Worm (Caenorhabditis elegans): ENCODE results near the gene Y54G2A.57.
A peak's percentile ranks its signal among the peaks of the same experiment; 100 is the strongest.

Y54G2A.57 gene

ce11 chrIV:2993278-2993899 lies 23.6 kb downstream of the Y54G2A.57 start (continued):
- no peak for TF ChIP-seq daf-16 (GFP tag; optimal IDR thresholded peaks at IDR 0.05)
- no peak for TF ChIP-seq daf-16 (tag; optimal IDR thresholded peaks at IDR 0.05)
- no peak for TF ChIP-seq snpc-4 (tag; optimal IDR thresholded peaks at IDR 0.05)
- peak; percentile 52; the same call in 1 of the 2 replicates for TF ChIP-seq snpc-1.2 (GFP tag; IDR thresholded peaks at IDR 0.05)
- peak in 1 of 2 experiments; percentile 66 for TF ChIP-seq hif-1 (tag; optimal IDR thresholded peaks at IDR 0.05)
- TF ChIP-seq nhr-28 (tag; optimal IDR thresholded peaks at IDR 0.05): peak; percentile 37
- TF ChIP-seq T26A8.4 (GFP tag; IDR thresholded peaks at IDR 0.05): peak; percentile 52; the same call in 1 of the 2 replicates
- peak; percentile 39 to 65 for TF ChIP-seq lsy-2 (tag; optimal IDR thresholded peaks at IDR 0.05)
- TF ChIP-seq madf-9 (GFP tag; conservative IDR thresholded peaks at IDR 0.05): peak; percentile 37; the same call in 1 of the 2 replicates
- peak; percentile 95 for TF ChIP-seq set-16 (GFP tag; IDR thresholded peaks at IDR 0.05)
- TF ChIP-seq hmg-1.1 (GFP tag; IDR thresholded peaks at IDR 0.05): peak; percentile 88
- peak; percentile 40 to 85 for TF ChIP-seq mdl-1 (tag; optimal IDR thresholded peaks at IDR 0.05)
- no peak for TF ChIP-seq ceh-62 (tag; optimal IDR thresholded peaks at IDR 0.05)
- TF ChIP-seq mep-1 (tag; optimal IDR thresholded peaks at IDR 0.05): peak; percentile 72
- TF ChIP-seq ctbp-1 (GFP tag; IDR thresholded peaks at IDR 0.05): peak; percentile 87
- peak; percentile 38; the same call in 1 of the 2 replicates for TF ChIP-seq dmd-6 (GFP tag; IDR thresholded peaks at IDR 0.05)

ce11 chrIV:2994883-2995282 lies 25.1 kb downstream of the Y54G2A.57 start:
- peak; percentile 2 for TF ChIP-seq mep-1 (tag; optimal IDR thresholded peaks at IDR 0.05)
- TF ChIP-seq set-16 (GFP tag; IDR thresholded peaks at IDR 0.05): peak; percentile 27; the same call in 1 of the 2 replicates
- TF ChIP-seq pha-4 (GFP tag; IDR thresholded peaks at IDR 0.05): no peak
- no peak for TF ChIP-seq pha-4 (tag; optimal IDR thresholded peaks at IDR 0.05)
- TF ChIP-seq Y48G9A.11 (GFP tag; IDR thresholded peaks at IDR 0.05): no peak
- no peak for TF ChIP-seq F37D6.2 (tag; optimal IDR thresholded peaks at IDR 0.05)
- no peak for TF ChIP-seq ZK337.2 (GFP tag; IDR thresholded peaks at IDR 0.05)
- TF ChIP-seq nhr-11 (tag; optimal IDR thresholded peaks at IDR 0.05): no peak
- TF ChIP-seq ztf-11 (tag; optimal IDR thresholded peaks at IDR 0.05): no peak
- TF ChIP-seq nhr-28 (tag; optimal IDR thresholded peaks at IDR 0.05): peak; percentile 8
- no peak for TF ChIP-seq Y105C5A.15 (GFP tag; IDR thresholded peaks at IDR 0.05)
- no peak for TF ChIP-seq ceh-44 (GFP tag; IDR thresholded peaks at IDR 0.05)

DNA sequence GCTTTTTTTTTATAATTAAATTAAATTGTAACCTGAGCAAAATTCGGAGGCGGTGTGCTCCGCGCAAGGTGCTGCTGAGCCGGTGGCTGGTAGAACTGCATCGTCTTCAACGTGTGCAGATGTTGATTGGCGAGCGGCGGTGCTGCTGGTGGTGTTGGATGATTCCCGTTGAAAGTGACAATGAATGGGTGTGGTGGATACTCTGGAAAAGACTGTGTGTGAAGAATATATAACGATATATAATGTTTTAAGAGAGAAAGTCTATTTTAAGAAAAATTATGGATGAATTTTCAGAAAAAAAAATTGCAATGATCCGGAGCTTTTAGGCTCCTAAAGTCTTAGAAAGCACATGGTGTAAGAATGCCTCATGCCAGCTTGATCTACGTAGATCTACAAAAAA lies 25.6 kb downstream of the Y54G2A.57 start, which contains the start of gene Y54G2A.26:
Gene Y54G2A.26 (minus strand): TSS at position 101 of the 400 bp plus-strand sequence.
- no peak for TF ChIP-seq aha-1 (tag)
- TF ChIP-seq F26F4.8 (GFP tag; conservative IDR thresholded peaks at IDR 0.05): no peak
- TF ChIP-seq nhr-48 (tag; optimal IDR thresholded peaks at IDR 0.05): no peak
- TF ChIP-seq hif-1 (tag; optimal IDR thresholded peaks at IDR 0.05): no peak
- no peak for TF ChIP-seq hlh-30 (tag; optimal IDR thresholded peaks at IDR 0.05; ENCODE audit: insufficient read depth)
- no peak for TF ChIP-seq dpl-1 (GFP tag; optimal IDR thresholded peaks at IDR 0.05)
- no peak for TF ChIP-seq rbr-2 (tag; optimal IDR thresholded peaks at IDR 0.05)
- no peak for TF ChIP-seq lin-39 (tag; optimal IDR thresholded peaks at IDR 0.05)
- TF ChIP-seq nhr-41 (GFP tag; IDR thresholded peaks at IDR 0.05): no peak

ce11 chrIV:2997302-2997701 lies 27.6 kb downstream of the Y54G2A.57 start:
- TF ChIP-seq hlh-30 (tag; optimal IDR thresholded peaks at IDR 0.05; ENCODE audit: insufficient read depth): peak; percentile 63
- TF ChIP-seq aha-1 (tag): peak; percentile 74
- no peak for TF ChIP-seq zfp-3 (GFP tag; conservative IDR thresholded peaks at IDR 0.05)
- TF ChIP-seq hlh-11 (tag; optimal IDR thresholded peaks at IDR 0.05): peak; percentile 11
- TF ChIP-seq tra-1 (GFP tag; IDR thresholded peaks at IDR 0.05): 0 out of 2 replicates have a peak, but pooled peaks have one; percentile 14
- TF ChIP-seq set-16 (GFP tag; IDR thresholded peaks at IDR 0.05): peak; percentile 93
- TF ChIP-seq dve-1 (tag; optimal IDR thresholded peaks at IDR 0.05; ENCODE audit: insufficient read depth): no peak
- no peak for TF ChIP-seq mxl-2 (GFP tag; conservative IDR thresholded peaks at IDR 0.05)
- TF ChIP-seq R02D3.7 (tag; optimal IDR thresholded peaks at IDR 0.05): no peak
- peak in 1 of 2 experiments; percentile 10 for TF ChIP-seq mdl-1 (tag; optimal IDR thresholded peaks at IDR 0.05)
